Worm (Caenorhabditis elegans) whole organism, L4 larva: ENCODE measurements around the gene Y53F4B.36.

ENCODE experiments used
- Y48G9A.11 ChIP-seq: fragments of 200-800 bp; sonication (Bioruptor generic); IDR thresholded peaks from 2 replicates; pipeline ENCODE4 v1.3.6; 2022; ENCODE audit warnings: missing genetic modification reagents, missing genetic modification characterization, missing compliant biosample characterization
- daf-19 ChIP-seq: fragments of 200-800 bp; sonication (Bioruptor generic); conservative IDR thresholded peaks from 2 replicates; pipeline ENCODE4 v1.3.6; 2022; ENCODE audit warnings: missing genetic modification characterization, missing compliant biosample characterization
- dmd-8 ChIP-seq: fragments of 200-800 bp; sonication (Bioruptor generic); IDR thresholded peaks from 2 replicates; pipeline ENCODE4 v1.3.6; 2022; ENCODE audit warnings: missing genetic modification characterization, missing compliant biosample characterization
- dve-1 ChIP-seq: sonication (generic microtip); optimal IDR thresholded peaks from 2 replicates; lab custom pipeline; 2017; ENCODE audit warnings: antibody characterized with exemption, mild to moderate bottlenecking, missing genetic modification characterization, missing compliant biosample characterization; ENCODE audit not compliant: insufficient read depth
- lin-1 ChIP-seq: fragments of 200-800 bp; sonication (Bioruptor generic); IDR thresholded peaks from 2 replicates; pipeline ENCODE4 v1.3.6; 2022; ENCODE audit warnings: missing genetic modification reagents, missing genetic modification characterization, missing compliant biosample characterization
- nhr-11 ChIP-seq: fragments of 150-350 bp; optimal IDR thresholded peaks from 2 replicates; lab custom pipeline; 2014; ENCODE audit warnings: missing biosample characterization, missing genetic modification characterization
- nhr-76 ChIP-seq: fragments of 150-350 bp; optimal IDR thresholded peaks from 2 replicates; lab custom pipeline; 2014; ENCODE audit warnings: missing biosample characterization, missing genetic modification characterization
- pha-4 ChIP-seq, 2 experiments: fragments of 150-350 bp in 1 of 2; fragments of 200-800 bp in 1 of 2; sonication (Bioruptor generic) in 1 of 2; IDR thresholded peaks in 1 of 2; optimal IDR thresholded peaks in 1 of 2; 2 replicates each; pipeline versions ENCODE4 v1.3.6 to Lab custom; 2014 to 2022; ENCODE audit warnings: missing genetic modification characterization in 2 of 2, missing genetic modification reagents in 2 of 2, missing biosample characterization in 1 of 2, missing compliant biosample characterization in 1 of 2
- pqm-1 ChIP-seq: sonication (generic microtip); optimal IDR thresholded peaks from 2 replicates; lab custom pipeline; 2017; ENCODE audit warnings: missing biosample characterization, missing genetic modification characterization
- skn-1 ChIP-seq: fragments of 150-350 bp; optimal IDR thresholded peaks from 2 replicates; lab custom pipeline; 2014; ENCODE audit warnings: missing biosample characterization, missing genetic modification characterization

DNA sequence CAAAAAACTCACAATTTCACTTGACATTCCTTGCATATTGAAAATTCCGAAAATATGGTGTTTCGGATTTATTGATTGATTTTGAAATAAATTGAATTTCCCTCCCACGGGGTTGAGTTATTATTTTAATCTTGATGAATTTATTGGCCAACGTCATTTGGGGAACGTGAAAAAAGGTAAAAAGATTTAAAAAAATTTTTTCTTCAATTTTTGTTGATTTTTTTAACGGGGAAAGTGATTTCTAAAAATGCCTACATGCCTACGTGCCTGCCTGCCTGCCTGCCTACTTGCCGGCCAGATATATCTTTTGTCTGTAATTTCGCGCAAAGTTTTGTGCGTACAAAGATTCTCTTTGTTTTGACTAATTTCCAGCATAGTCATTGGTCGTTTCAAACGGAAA lies 41.4 kb upstream of the Y53F4B.36 start, which contains the start of gene Y53F4B.24:
- no peak for TF ChIP-seq dmd-8 (GFP tag; lab: Robert Waterston, UW)
- no peak for TF ChIP-seq lin-1
- no peak for TF ChIP-seq nhr-11 (tag; lab: Kevin White, UChicago)
- TF ChIP-seq nhr-76, result no peak
- no peak for TF ChIP-seq daf-19 (GFP tag; lab: Robert Waterston, UW)
- TF ChIP-seq pha-4 (GFP tag; IDR thresholded peaks at IDR 0.05; lab: Robert Waterston, UW), result no peak
- no peak for TF ChIP-seq pha-4 (tag; optimal IDR thresholded peaks at IDR 0.05; lab: Kevin White, UChicago)
- TF ChIP-seq Y48G9A.11, result no peak
- TF ChIP-seq pqm-1 (tag; lab: Kevin White, UChicago), result no peak
- no peak for TF ChIP-seq skn-1
- no peak for TF ChIP-seq dve-1
